Fruit fly (Drosophila melanogaster): ENCODE data around the gene CG45075.

The CG45075 gene

dm6 chr2L:6045972-6046718, 45.1 kb upstream of the CG45075 start, which contains the start of gene Pfas (continued):
- TF ChIP-seq HmgD (GFP tag; optimal IDR thresholded peaks at IDR 0.05): peak; percentile 26
- peak; percentile 26 for TF ChIP-seq MTF-1 (GFP tag; optimal IDR thresholded peaks at IDR 0.05; ENCODE audit: borderline replicate concordance)
- TF ChIP-seq dpn (GFP tag; optimal IDR thresholded peaks at IDR 0.05): peak; percentile 58 to 70
- TF ChIP-seq Xrp1 (GFP tag; IDR thresholded peaks at IDR 0.05): 0 out of 2 replicates have a peak, but pooled peaks have one; percentile 53
- no peak for TF ChIP-seq CG32772 (GFP tag; IDR thresholded peaks at IDR 0.05)
- peak; percentile 38 for TF ChIP-seq CG18619 (GFP tag; optimal IDR thresholded peaks at IDR 0.05)
- TF ChIP-seq CG2712 (tag; optimal IDR thresholded peaks at IDR 0.05): peak; percentile 38
- peak; percentile 66 for TF ChIP-seq CrebB (tag; optimal IDR thresholded peaks at IDR 0.05)
- peak; percentile 34 for TF ChIP-seq Sry-δ (GFP tag; optimal IDR thresholded peaks at IDR 0.05)
- peak; percentile 27 for TF ChIP-seq HHEX (GFP tag; optimal IDR thresholded peaks at IDR 0.05)
- TF ChIP-seq PHDP (tag; optimal IDR thresholded peaks at IDR 0.05): peak; percentile 66
- TF ChIP-seq CG9797 (GFP tag; optimal IDR thresholded peaks at IDR 0.05): no peak
- peak; percentile 35 for TF ChIP-seq Hey (tag; optimal IDR thresholded peaks at IDR 0.05)
- TF ChIP-seq br (optimal IDR thresholded peaks at IDR 0.05): no peak
- peak; percentile 66 for TF ChIP-seq CG30403 (GFP tag; optimal IDR thresholded peaks at IDR 0.05)
- TF ChIP-seq CG11723 (GFP tag; optimal IDR thresholded peaks at IDR 0.05): no peak
- no peak for TF ChIP-seq tap (tag; optimal IDR thresholded peaks at IDR 0.05)
- TF ChIP-seq CG1647 (GFP tag; optimal IDR thresholded peaks at IDR 0.05): peak; percentile 61
- TF ChIP-seq CG10959 (GFP tag; IDR thresholded peaks at IDR 0.05): peak; percentile 54
- no peak for TF ChIP-seq Lpt (GFP tag; optimal IDR thresholded peaks at IDR 0.05)
- peak; percentile 37 for TF ChIP-seq MBD-R2 (GFP tag; IDR thresholded peaks at IDR 0.05)
- TF ChIP-seq D (optimal IDR thresholded peaks at IDR 0.05): no peak
- TF ChIP-seq D (GFP tag; optimal IDR thresholded peaks at IDR 0.05): no peak
- TF ChIP-seq CG15514 (GFP tag; optimal IDR thresholded peaks at IDR 0.05): peak; percentile 76
- peak; percentile 61 for TF ChIP-seq Dip3 (GFP tag; optimal IDR thresholded peaks at IDR 0.05)
- peak; percentile 38 for TF ChIP-seq Antp (GFP tag; optimal IDR thresholded peaks at IDR 0.05)
- peak; percentile 64 for TF ChIP-seq ranshi (GFP tag; IDR thresholded peaks at IDR 0.05)
- TF ChIP-seq CG17912 (GFP tag; optimal IDR thresholded peaks at IDR 0.05): peak; percentile 6
- TF ChIP-seq Atf-2 (GFP tag; optimal IDR thresholded peaks at IDR 0.05): peak; percentile 15
- peak; percentile 23 for TF ChIP-seq Hand (GFP tag; optimal IDR thresholded peaks at IDR 0.05)
- no peak for TF ChIP-seq CG14860 (GFP tag; IDR thresholded peaks at IDR 0.05; ENCODE audit: partially characterized antibody)
- no peak for TF ChIP-seq BtbVII (GFP tag; optimal IDR thresholded peaks at IDR 0.05)
- no peak for TF ChIP-seq Oli (tag; optimal IDR thresholded peaks at IDR 0.05)
- TF ChIP-seq CG6813 (GFP tag; optimal IDR thresholded peaks at IDR 0.05): no peak
- peak; percentile 60 for TF ChIP-seq CG10543 (GFP tag; optimal IDR thresholded peaks at IDR 0.05)
- peak; percentile 82 for TF ChIP-seq row (GFP tag; IDR thresholded peaks at IDR 0.05)
- TF ChIP-seq ap (GFP tag; IDR thresholded peaks at IDR 0.05): no peak
- peak; percentile 22 for TF ChIP-seq nerfin-1 (tag; optimal IDR thresholded peaks at IDR 0.05)
- 0 out of 2 replicates have a peak, but pooled peaks have one; percentile 22 for TF ChIP-seq bbx (GFP tag; IDR thresholded peaks at IDR 0.05; ENCODE audit: partially characterized antibody)
- TF ChIP-seq CG10654 (GFP tag; optimal IDR thresholded peaks at IDR 0.05): peak; percentile 30
- peak; percentile 16 for TF ChIP-seq CG14710 (tag; optimal IDR thresholded peaks at IDR 0.05)
- no peak for TF ChIP-seq CG8388 (GFP tag; optimal IDR thresholded peaks at IDR 0.05)
- peak; percentile 78 for TF ChIP-seq exex (tag; optimal IDR thresholded peaks at IDR 0.05)
- no peak for TF ChIP-seq twi (tag; optimal IDR thresholded peaks at IDR 0.05)
- TF ChIP-seq gem (tag; optimal IDR thresholded peaks at IDR 0.05): no peak
- no peak for TF ChIP-seq esg (GFP tag; conservative IDR thresholded peaks at IDR 0.05)
- peak; percentile 41 for TF ChIP-seq NK7.1 (GFP tag; optimal IDR thresholded peaks at IDR 0.05)
- TF ChIP-seq HLH54F (GFP tag; optimal IDR thresholded peaks at IDR 0.05): peak; percentile 72
- no peak for TF ChIP-seq toy (GFP tag; IDR thresholded peaks at IDR 0.05)
- peak; percentile 76 for TF ChIP-seq Nf-YC (tag; optimal IDR thresholded peaks at IDR 0.05)

Measured in whole organism, embryonic.